Worm (Caenorhabditis elegans): ENCODE data around the gene cox-6C.

DNA sequence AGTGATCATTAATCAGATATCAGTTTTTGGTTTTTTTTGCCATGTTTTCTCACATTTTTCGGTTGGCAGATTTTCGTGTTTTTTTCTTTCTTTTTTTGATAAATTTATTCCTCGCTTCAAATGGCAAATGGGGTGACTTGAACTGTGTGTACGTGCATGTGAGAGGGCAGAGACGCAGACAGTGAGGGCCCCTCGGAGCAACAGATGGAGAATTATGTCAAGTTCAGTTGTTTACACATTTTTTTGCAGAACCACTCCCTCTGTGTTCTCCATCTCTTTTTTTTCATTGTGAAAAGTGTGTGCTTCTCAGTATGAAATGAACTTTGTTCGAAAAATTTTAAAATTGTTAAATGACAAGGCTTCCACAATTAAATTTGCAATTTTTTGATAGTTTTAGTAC, 3.6 kb downstream of the cox-6C start:
- TF ChIP-seq snpc-4 (tag; optimal IDR thresholded peaks at IDR 0.05) (no peak), lin-13 (GFP tag; optimal IDR thresholded peaks at IDR 0.05) (no peak), zag-1 (tag; optimal IDR thresholded peaks at IDR 0.05) (no peak), nhr-11 (tag; optimal IDR thresholded peaks at IDR 0.05) (no peak), fos-1 (tag; optimal IDR thresholded peaks at IDR 0.05) (no peak)
